Fruit fly (Drosophila melanogaster): ENCODE results near the gene CG14434.

Gene CG14434

dm6 chrX:6861523-6862077 lies 5.4 kb downstream of the CG14434 start (continued):
- no peak for TF ChIP-seq hth (optimal IDR thresholded peaks at IDR 0.05)
- no peak for TF ChIP-seq vfl (GFP tag; optimal IDR thresholded peaks at IDR 0.05)
- TF ChIP-seq ems (GFP tag; optimal IDR thresholded peaks at IDR 0.05) = peak; percentile 26
- TF ChIP-seq CG12071 (GFP tag; optimal IDR thresholded peaks at IDR 0.05) = peak; percentile 6
- TF ChIP-seq CG13287 (GFP tag; IDR thresholded peaks at IDR 0.05; ENCODE audit: partially characterized antibody) = peak; percentile 41; the same call in 1 of the 2 replicates
- TF ChIP-seq otp (GFP tag; IDR thresholded peaks at IDR 0.05) = 0 out of 3 replicates have a peak, but pooled peaks have one; percentile 51
- peak; percentile 6 for TF ChIP-seq Hr3 (GFP tag; optimal IDR thresholded peaks at IDR 0.05)
- peak; percentile 55; the same call in 1 of the 2 replicates for TF ChIP-seq Taf1 (GFP tag; IDR thresholded peaks at IDR 0.05)
- peak; percentile 55 for TF ChIP-seq mam (GFP tag; optimal IDR thresholded peaks at IDR 0.05)
- 0 out of 2 replicates have a peak, but pooled peaks have one; percentile 13 for TF ChIP-seq stc (GFP tag; IDR thresholded peaks at IDR 0.05)
- TF ChIP-seq CG13424 (tag; optimal IDR thresholded peaks at IDR 0.05) = peak; percentile 60
- no peak for TF ChIP-seq slou (GFP tag; optimal IDR thresholded peaks at IDR 0.05)
- no peak for TF ChIP-seq Hmx (GFP tag; optimal IDR thresholded peaks at IDR 0.05)
- TF ChIP-seq CG9876 (GFP tag; optimal IDR thresholded peaks at IDR 0.05) = no peak
- peak; percentile 9 for TF ChIP-seq Sry-δ (GFP tag; optimal IDR thresholded peaks at IDR 0.05)
- TF ChIP-seq pan (optimal IDR thresholded peaks at IDR 0.05) = no peak
- peak in 1 of 2 experiments; percentile 78 for TF ChIP-seq pan (GFP tag; optimal IDR thresholded peaks at IDR 0.05 in 1 of 2, IDR thresholded peaks at IDR 0.05 in 1 of 2)
- no peak for TF ChIP-seq Atf-2 (GFP tag; optimal IDR thresholded peaks at IDR 0.05)
- TF ChIP-seq scrt (GFP tag; optimal IDR thresholded peaks at IDR 0.05) = peak; percentile 32
- TF ChIP-seq Xrp1 (GFP tag; IDR thresholded peaks at IDR 0.05) = peak; percentile 55
- TF ChIP-seq Pdp1 (GFP tag; optimal IDR thresholded peaks at IDR 0.05) = peak in 1 of 2 experiments; percentile 94
- TF ChIP-seq CG34422 (GFP tag; IDR thresholded peaks at IDR 0.05) = peak; percentile 29; the same call in 1 of the 3 replicates
- peak; percentile 8 for TF ChIP-seq YL-1 (GFP tag; optimal IDR thresholded peaks at IDR 0.05)
- TF ChIP-seq CG7372 (GFP tag; IDR thresholded peaks at IDR 0.05) = peak; percentile 62
- peak; percentile 66 for TF ChIP-seq Hmr (GFP tag; optimal IDR thresholded peaks at IDR 0.05)
- no peak for TF ChIP-seq CG8290 (GFP tag; optimal IDR thresholded peaks at IDR 0.05)
- peak; percentile 39 to 81 for TF ChIP-seq CG8290 (tag; optimal IDR thresholded peaks at IDR 0.05)
- peak; percentile 19 for TF ChIP-seq CG16815 (GFP tag; optimal IDR thresholded peaks at IDR 0.05)
- TF ChIP-seq br (optimal IDR thresholded peaks at IDR 0.05) = no peak
- peak; percentile 64; the same call in 1 of the 2 replicates for TF ChIP-seq CG10366 (GFP tag; IDR thresholded peaks at IDR 0.05)
- no peak; the same call in 2 of the 3 replicates for TF ChIP-seq knrl (GFP tag; IDR thresholded peaks at IDR 0.05; ENCODE audit: partially characterized antibody)
- no peak for TF ChIP-seq CTCF (GFP tag; optimal IDR thresholded peaks at IDR 0.05)
- peak; percentile 95 for TF ChIP-seq Med (GFP tag)
- no peak for TF ChIP-seq shn (GFP tag; optimal IDR thresholded peaks at IDR 0.05)
- peak; percentile 12 for TF ChIP-seq CG8281 (tag; optimal IDR thresholded peaks at IDR 0.05)
- peak; percentile 91 for TF ChIP-seq CG1832 (GFP tag; optimal IDR thresholded peaks at IDR 0.05)
- TF ChIP-seq CG18599 (GFP tag; optimal IDR thresholded peaks at IDR 0.05) = peak; percentile 74
- peak; percentile 9 for TF ChIP-seq CG17829 (tag; optimal IDR thresholded peaks at IDR 0.05)
- TF ChIP-seq CG2889 (GFP tag; IDR thresholded peaks at IDR 0.05) = peak; percentile 67; the same call in 1 of the 3 replicates
- TF ChIP-seq croc (GFP tag; conservative IDR thresholded peaks at IDR 0.05) = no peak
- TF ChIP-seq fd3F (GFP tag; optimal IDR thresholded peaks at IDR 0.05) = peak; percentile 63
- peak; percentile 56 for TF ChIP-seq CG10147 (GFP tag; optimal IDR thresholded peaks at IDR 0.05)
- TF ChIP-seq ash1 (GFP tag; optimal IDR thresholded peaks at IDR 0.05) = no peak
- TF ChIP-seq gsb-n (tag; optimal IDR thresholded peaks at IDR 0.05) = peak; percentile 21
- peak; percentile 65 for TF ChIP-seq CG11504 (tag; optimal IDR thresholded peaks at IDR 0.05)
- no peak for TF ChIP-seq Vsx1 (GFP tag; optimal IDR thresholded peaks at IDR 0.05)
- peak; percentile 38; the same call in 1 of the 3 replicates for TF ChIP-seq B-H1 (GFP tag; IDR thresholded peaks at IDR 0.05)
- TF ChIP-seq Hr78 (GFP tag; optimal IDR thresholded peaks at IDR 0.05) = peak in 1 of 2 experiments; percentile 73
- TF ChIP-seq CG7357 (GFP tag; IDR thresholded peaks at IDR 0.05) = no peak; the same call in 2 of the 3 replicates
- peak; percentile 5 for TF ChIP-seq twi (tag; optimal IDR thresholded peaks at IDR 0.05)
